Worm (Caenorhabditis elegans) whole organism, L4 larva: ENCODE data around the gene C49H3.6.

Source experiments
- F10B5.3 ChIP-seq: sonication (generic microtip); optimal IDR thresholded peaks from 2 replicates; lab custom pipeline; 2016; ENCODE audit warnings: mild to moderate bottlenecking, missing genetic modification characterization, missing compliant biosample characterization
- F26F4.8 ChIP-seq: fragments of 200-800 bp; sonication (Bioruptor generic); conservative IDR thresholded peaks from 2 replicates; pipeline ENCODE4 v1.3.6; 2022; ENCODE audit warnings: missing genetic modification characterization, missing compliant biosample characterization
- F49E8.2 ChIP-seq: sonication (generic microtip); optimal IDR thresholded peaks from 2 replicates; lab custom pipeline; 2016; ENCODE audit warnings: missing compliant biosample characterization, mild to moderate bottlenecking, missing genetic modification characterization, borderline replicate concordance
- Y48G9A.11 ChIP-seq: fragments of 200-800 bp; sonication (Bioruptor generic); IDR thresholded peaks from 2 replicates; pipeline ENCODE4 v1.3.6; 2022; ENCODE audit warnings: missing genetic modification reagents, missing genetic modification characterization, missing compliant biosample characterization
- ZK337.2 ChIP-seq: fragments of 200-800 bp; sonication (Bioruptor generic); IDR thresholded peaks from 2 replicates; pipeline ENCODE4 v1.3.6; 2022; ENCODE audit warnings: missing genetic modification reagents, missing genetic modification characterization, missing compliant biosample characterization
- ZK546.5 ChIP-seq, 2 experiments: sonication (generic microtip); optimal IDR thresholded peaks; 2 replicates each; lab custom pipeline; 2017; ENCODE audit warnings: missing biosample characterization in 2 of 2, missing genetic modification characterization in 2 of 2
- aha-1 ChIP-seq: fragments of 150-350 bp; peaks from one replicate; lab custom pipeline; 2014; ENCODE audit warnings: missing biosample characterization, missing genetic modification characterization
- ceh-28 ChIP-seq: fragments of 150-350 bp; optimal IDR thresholded peaks from 2 replicates; lab custom pipeline; 2014; ENCODE audit warnings: missing biosample characterization, missing genetic modification reagents, missing genetic modification characterization
- ceh-32 ChIP-seq: sonication (generic microtip); optimal IDR thresholded peaks from 2 replicates; lab custom pipeline; 2016; ENCODE audit warnings: mild to moderate bottlenecking, missing genetic modification characterization, missing compliant biosample characterization; ENCODE audit not compliant: poor library complexity
- ces-1 ChIP-seq: fragments of 150-350 bp; sonication (generic microtip); optimal IDR thresholded peaks from 4 replicates; lab custom pipeline; 2014; ENCODE audit warnings: missing biosample characterization, missing genetic modification reagents, missing genetic modification characterization
- daf-12 ChIP-seq: fragments of 150-350 bp; optimal IDR thresholded peaks from 2 replicates; lab custom pipeline; 2014; ENCODE audit warnings: missing biosample characterization, missing genetic modification reagents, missing genetic modification characterization
- daf-8 ChIP-seq: fragments of 200-800 bp; sonication (Bioruptor generic); IDR thresholded peaks from 2 replicates; pipeline ENCODE4 v1.3.6; 2022; ENCODE audit warnings: missing genetic modification characterization, missing compliant biosample characterization
- dmd-9 ChIP-seq: fragments of 200-800 bp; sonication (Bioruptor generic); IDR thresholded peaks from 2 replicates; pipeline ENCODE4 v1.3.6; 2022; ENCODE audit warnings: missing genetic modification reagents, missing genetic modification characterization, missing compliant biosample characterization
- dpl-1 ChIP-seq: fragments of 150-350 bp; optimal IDR thresholded peaks from 2 replicates; lab custom pipeline; 2014; ENCODE audit warnings: missing biosample characterization, missing genetic modification reagents, missing genetic modification characterization
- dve-1 ChIP-seq: sonication (generic microtip); optimal IDR thresholded peaks from 2 replicates; lab custom pipeline; 2017; ENCODE audit warnings: antibody characterized with exemption, mild to moderate bottlenecking, missing genetic modification characterization, missing compliant biosample characterization; ENCODE audit not compliant: insufficient read depth
- fkh-10 ChIP-seq: fragments of 150-350 bp; optimal IDR thresholded peaks from 2 replicates; lab custom pipeline; 2014; ENCODE audit warnings: missing biosample characterization, missing genetic modification reagents, missing genetic modification characterization
- hlh-11 ChIP-seq: fragments of 200-800 bp; sonication (Bioruptor generic); optimal IDR thresholded peaks from 2 replicates; lab custom pipeline; 2018; ENCODE audit warnings: mild to moderate bottlenecking, missing genetic modification characterization, missing compliant biosample characterization
- hlh-30 ChIP-seq: sonication (generic microtip); optimal IDR thresholded peaks from 2 replicates; lab custom pipeline; 2017; ENCODE audit warnings: antibody characterized with exemption, mild to moderate bottlenecking, missing genetic modification characterization, missing compliant biosample characterization; ENCODE audit not compliant: insufficient read depth
- hmg-1.1 ChIP-seq: fragments of 200-800 bp; sonication (Bioruptor generic); IDR thresholded peaks from 2 replicates; pipeline ENCODE4 v1.3.6; 2022; ENCODE audit warnings: missing genetic modification reagents, missing genetic modification characterization, missing compliant biosample characterization
- lim-7 ChIP-seq: fragments of 200-800 bp; sonication (Bioruptor generic); IDR thresholded peaks from 2 replicates; pipeline ENCODE4 v1.3.6; 2022; ENCODE audit warnings: missing genetic modification characterization, missing compliant biosample characterization
- lin-13 ChIP-seq: fragments of 150-350 bp; optimal IDR thresholded peaks from 2 replicates; lab custom pipeline; 2014; ENCODE audit warnings: missing biosample characterization, missing genetic modification reagents, missing genetic modification characterization
- lin-29 ChIP-seq: fragments of 200-800 bp; sonication (Bioruptor generic); IDR thresholded peaks from 2 replicates; pipeline ENCODE4 v1.3.6; 2022; ENCODE audit warnings: missing genetic modification reagents, missing genetic modification characterization, missing compliant biosample characterization
- lin-39 ChIP-seq: fragments of 150-350 bp; optimal IDR thresholded peaks from 2 replicates; lab custom pipeline; 2014; ENCODE audit warnings: missing biosample characterization, missing genetic modification reagents, missing genetic modification characterization
- lir-3 ChIP-seq: sonication (generic microtip); optimal IDR thresholded peaks from 2 replicates; lab custom pipeline; 2016; ENCODE audit warnings: mild to moderate bottlenecking, missing genetic modification characterization, missing compliant biosample characterization
- mdt-29 ChIP-seq: fragments of 200-800 bp; sonication (Bioruptor generic); IDR thresholded peaks from 2 replicates; pipeline ENCODE4 v1.3.6; 2022; ENCODE audit warnings: missing genetic modification reagents, missing genetic modification characterization, missing compliant biosample characterization
- mep-1 ChIP-seq: fragments of 150-350 bp; sonication (generic microtip); optimal IDR thresholded peaks from 3 replicates; lab custom pipeline; 2014; ENCODE audit warnings: missing biosample characterization, missing genetic modification characterization
- nhr-10 ChIP-seq: fragments of 150-350 bp; optimal IDR thresholded peaks from 2 replicates; lab custom pipeline; 2014; ENCODE audit warnings: missing biosample characterization, missing genetic modification characterization
- nhr-102 ChIP-seq: sonication (generic microtip); optimal IDR thresholded peaks from 2 replicates; lab custom pipeline; 2016; ENCODE audit warnings: mild to moderate bottlenecking, missing genetic modification characterization, moderate library complexity, missing compliant biosample characterization
- nhr-111 ChIP-seq: fragments of 200-800 bp; sonication (Bioruptor generic); optimal IDR thresholded peaks from 2 replicates; lab custom pipeline; 2018; ENCODE audit warnings: mild to moderate bottlenecking, missing genetic modification characterization, missing compliant biosample characterization
- nhr-25 ChIP-seq: sonication (generic microtip); optimal IDR thresholded peaks from 2 replicates; lab custom pipeline; 2017; ENCODE audit warnings: missing genetic modification characterization, mild to moderate bottlenecking, missing compliant biosample characterization, antibody characterized with exemption, moderate library complexity, borderline replicate concordance; ENCODE audit not compliant: insufficient read depth
- nhr-28 ChIP-seq: fragments of 150-350 bp; optimal IDR thresholded peaks from 2 replicates; lab custom pipeline; 2014; ENCODE audit warnings: missing biosample characterization, missing genetic modification characterization
- nhr-48 ChIP-seq: sonication (generic microtip); optimal IDR thresholded peaks from 2 replicates; lab custom pipeline; 2016; ENCODE audit warnings: mild to moderate bottlenecking, missing genetic modification characterization, missing compliant biosample characterization
- nhr-6 ChIP-seq: fragments of 150-350 bp; optimal IDR thresholded peaks from 2 replicates; lab custom pipeline; 2014; ENCODE audit warnings: missing biosample characterization, missing genetic modification characterization
- pha-4 ChIP-seq, 2 experiments: fragments of 150-350 bp in 1 of 2; fragments of 200-800 bp in 1 of 2; sonication (Bioruptor generic) in 1 of 2; IDR thresholded peaks in 1 of 2; optimal IDR thresholded peaks in 1 of 2; 2 replicates each; pipeline versions ENCODE4 v1.3.6 to Lab custom; 2014 to 2022; ENCODE audit warnings: missing genetic modification characterization in 2 of 2, missing genetic modification reagents in 2 of 2, missing biosample characterization in 1 of 2, missing compliant biosample characterization in 1 of 2
- php-3 ChIP-seq: fragments of 200-800 bp; sonication (Bioruptor generic); IDR thresholded peaks from 2 replicates; pipeline ENCODE4 v1.3.6; 2022; ENCODE audit warnings: missing genetic modification reagents, missing genetic modification characterization, missing compliant biosample characterization
- saeg-2 ChIP-seq: fragments of 200-800 bp; sonication (Bioruptor generic); IDR thresholded peaks from 2 replicates; pipeline ENCODE4 v1.3.6; 2022; ENCODE audit warnings: missing genetic modification reagents, missing genetic modification characterization, missing compliant biosample characterization
- sdz-12 ChIP-seq: fragments of 200-800 bp; sonication (Bioruptor generic); optimal IDR thresholded peaks from 2 replicates; lab custom pipeline; 2018; ENCODE audit warnings: mild to moderate bottlenecking, missing genetic modification characterization, missing compliant biosample characterization
- set-16 ChIP-seq: fragments of 200-800 bp; sonication (Bioruptor generic); IDR thresholded peaks from 2 replicates; pipeline ENCODE4 v1.3.6; 2022; ENCODE audit warnings: missing genetic modification reagents, missing genetic modification characterization, missing compliant biosample characterization
- spr-3 ChIP-seq: fragments of 200-800 bp; sonication (Bioruptor generic); optimal IDR thresholded peaks from 2 replicates; lab custom pipeline; 2018; ENCODE audit warnings: mild to moderate bottlenecking, missing genetic modification characterization, missing compliant biosample characterization
- tag-97 ChIP-seq: fragments of 200-800 bp; sonication (Bioruptor generic); IDR thresholded peaks from 2 replicates; pipeline ENCODE4 v1.3.6; 2022; ENCODE audit warnings: missing genetic modification characterization, missing compliant biosample characterization
- unc-39 ChIP-seq: sonication (generic microtip); optimal IDR thresholded peaks from 2 replicates; lab custom pipeline; 2017; ENCODE audit warnings: missing biosample characterization, missing genetic modification characterization
- unc-62 ChIP-seq, 3 experiments: fragments of 150-350 bp in 1 of 3; sonication (generic microtip); optimal IDR thresholded peaks in 2 of 3; peaks in 1 of 3; 1 replicate in 1 of 3; 2 replicates in 2 of 3; lab custom pipeline; 2014 to 2017; ENCODE audit warnings: missing biosample characterization in 3 of 3, missing genetic modification characterization in 3 of 3, missing genetic modification reagents in 3 of 3, missing genotype in 1 of 3

Gene C49H3.6

DNA sequence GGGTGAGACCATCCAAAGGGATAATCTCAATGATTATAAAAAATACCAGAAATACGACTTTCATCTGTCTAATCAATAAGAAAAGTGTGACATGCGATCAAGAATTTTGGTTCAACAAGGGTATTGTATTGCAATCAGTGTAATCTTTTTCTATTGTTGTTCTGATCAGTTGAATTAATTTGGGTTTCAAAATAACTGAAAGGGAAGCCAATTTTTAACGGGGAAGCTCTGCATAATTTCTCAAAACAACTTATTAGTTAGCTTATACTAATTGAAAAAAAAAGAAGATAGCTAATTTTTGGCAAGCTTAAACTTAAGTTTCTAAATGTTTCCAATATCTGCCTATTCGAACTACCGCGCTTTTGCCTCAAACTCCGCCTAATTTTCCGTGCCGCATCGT, 23.7 kb downstream of the C49H3.6 start, which contains the start of gene C49H3.12:
Gene C49H3.12, minus strand, starts transcription at position 101 of the 400 bp plus-strand sequence.
- no peak for TF ChIP-seq pha-4 (GFP tag; IDR thresholded peaks at IDR 0.05; lab: Robert Waterston, UW)
- TF ChIP-seq pha-4 (tag; optimal IDR thresholded peaks at IDR 0.05; lab: Kevin White, UChicago) = no peak
- TF ChIP-seq hlh-11 = no peak
- no peak for TF ChIP-seq ZK546.5 (tag; optimal IDR thresholded peaks at IDR 0.05; lab: Kevin White, UChicago)
- peak; percentile 20 for TF ChIP-seq aha-1 (tag; lab: Kevin White, UChicago)
- TF ChIP-seq mdt-29 (GFP tag; lab: Robert Waterston, UW) = no peak

DNA sequence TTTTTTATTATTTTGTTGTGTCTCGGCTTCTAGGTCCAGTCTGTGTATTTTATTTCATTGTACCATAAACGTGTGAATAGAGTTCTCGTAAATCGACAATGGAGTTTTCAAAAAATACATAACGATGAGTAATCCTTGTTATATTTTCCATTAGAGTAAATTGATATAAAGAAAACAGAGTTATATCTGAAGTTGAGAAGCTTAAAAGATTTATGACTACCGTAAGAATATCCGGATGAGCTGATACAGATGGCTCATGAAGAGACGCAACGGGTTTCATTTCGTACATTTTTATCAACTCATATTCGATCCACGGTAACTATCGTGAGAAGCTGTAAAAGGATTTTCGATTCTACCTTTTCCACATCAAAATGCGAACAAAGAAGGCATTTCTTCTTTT, 24.3 kb downstream of the C49H3.6 start, which contains the start of gene gcy-8:
Gene gcy-8, plus strand, starts transcription at position 301 of the 400 bp plus-strand sequence.
- no peak for TF ChIP-seq lir-3 (tag; lab: Kevin White, UChicago)
- no peak for TF ChIP-seq nhr-102 (tag; lab: Kevin White, UChicago)
- no peak for TF ChIP-seq lin-29 (GFP tag; lab: Robert Waterston, UW)
- no peak for TF ChIP-seq dve-1
- TF ChIP-seq sdz-12 = no peak
- TF ChIP-seq pha-4 (GFP tag; IDR thresholded peaks at IDR 0.05; lab: Robert Waterston, UW) = no peak
- no peak for TF ChIP-seq pha-4 (tag; optimal IDR thresholded peaks at IDR 0.05; lab: Kevin White, UChicago)
- no peak for TF ChIP-seq php-3 (GFP tag; lab: Robert Waterston, UW)
- TF ChIP-seq spr-3 (GFP tag; lab: Kevin White, UChicago) = no peak
- TF ChIP-seq ZK337.2 (GFP tag; lab: Robert Waterston, UW) = no peak

DNA sequence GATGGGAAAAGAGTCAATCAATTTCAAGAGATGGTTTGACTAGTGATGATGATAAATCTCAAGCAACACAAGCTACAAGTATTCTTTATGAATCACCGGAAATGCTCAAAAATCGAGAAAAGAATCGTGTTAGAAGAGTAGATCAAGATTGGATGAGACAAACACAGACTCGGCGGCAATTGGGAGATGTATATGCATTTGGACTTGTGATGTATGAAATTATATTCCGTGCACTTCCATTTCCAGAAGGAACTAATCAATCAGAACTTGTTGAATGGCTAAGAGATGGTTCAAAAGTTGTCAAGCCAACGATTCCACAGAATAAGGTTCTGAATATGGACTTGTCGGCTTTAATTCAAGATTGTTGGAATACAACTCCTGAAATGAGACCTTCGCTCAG, 28.3 kb downstream of the C49H3.6 start:
- TF ChIP-seq unc-62 (GFP tag; optimal IDR thresholded peaks at IDR 0.05 in 1 of 2; lab: Kevin White, UChicago) = peak in 1 of 2 experiments; percentile 92
- TF ChIP-seq unc-62 (tag; optimal IDR thresholded peaks at IDR 0.05; lab: Kevin White, UChicago) = no peak
- no peak for TF ChIP-seq unc-39

DNA sequence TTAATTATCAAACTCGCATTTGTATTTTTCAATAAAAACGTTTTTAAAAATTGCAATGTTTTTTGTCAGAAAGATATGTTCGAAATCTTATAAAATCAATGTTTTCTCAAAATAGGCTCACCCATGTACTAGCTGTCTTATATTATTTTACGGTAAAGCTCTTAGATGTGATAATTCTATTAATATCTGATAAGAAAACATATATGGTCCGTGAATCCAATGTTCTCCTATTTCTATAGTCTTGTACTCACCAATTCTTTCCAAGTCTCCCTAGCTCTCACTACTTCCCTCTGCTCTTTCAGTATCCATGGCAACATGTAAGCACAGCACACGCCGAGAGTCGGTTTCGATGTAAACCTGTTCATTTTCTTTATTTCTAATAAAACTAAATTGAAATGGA, 30.2 kb downstream of the C49H3.6 start, which contains the start of gene bbs-2:
Gene bbs-2, plus strand, starts transcription at position 301 of the 400 bp plus-strand sequence.
- TF ChIP-seq mdt-29 (GFP tag; lab: Robert Waterston, UW) (no peak), Y48G9A.11 (GFP tag; lab: Robert Waterston, UW) (no peak), lir-3 (tag; lab: Kevin White, UChicago) (no peak), dmd-9 (GFP tag; lab: Robert Waterston, UW) (no peak), pha-4 (GFP tag; IDR thresholded peaks at IDR 0.05; lab: Robert Waterston, UW) (no peak), pha-4 (tag; optimal IDR thresholded peaks at IDR 0.05; lab: Kevin White, UChicago) (no peak), nhr-28 (tag; lab: Kevin White, UChicago) (no peak), dve-1 (no peak), F10B5.3 (tag; lab: Kevin White, UChicago) (no peak), unc-62 (GFP tag; optimal IDR thresholded peaks at IDR 0.05 in 1 of 2; lab: Kevin White, UChicago) (no peak), unc-62 (tag; optimal IDR thresholded peaks at IDR 0.05; lab: Kevin White, UChicago) (no peak), nhr-48 (tag; lab: Kevin White, UChicago) (no peak), nhr-25 (tag; lab: Kevin White, UChicago) (no peak), unc-39 (no peak), ceh-32 (no peak), ces-1 (GFP tag; lab: Kevin White, UChicago) (no peak), hmg-1.1 (GFP tag; lab: Robert Waterston, UW) (no peak), lim-7 (GFP tag; lab: Robert Waterston, UW) (no peak), lin-39 (tag; lab: Kevin White, UChicago) (no peak)

DNA sequence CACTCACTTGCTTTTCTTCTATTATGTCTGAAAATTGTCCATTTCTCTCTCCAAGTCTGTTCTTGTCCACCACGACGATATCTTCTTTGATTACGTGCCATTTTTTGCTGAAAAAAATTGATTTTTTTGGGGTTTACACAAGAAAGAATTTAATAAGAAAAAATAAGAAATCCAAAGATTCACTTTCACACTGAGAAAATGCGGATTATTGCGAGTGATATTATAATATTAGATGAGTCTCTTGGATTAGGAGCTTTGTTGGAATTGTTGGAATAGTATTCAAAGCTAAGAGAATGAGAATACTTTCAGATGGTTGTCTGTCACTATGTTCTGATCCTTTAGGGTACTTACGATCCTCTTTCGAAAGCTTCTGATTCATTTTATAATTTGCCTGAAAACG, 35.3 kb downstream of the C49H3.6 start, which contains the start of gene F20D12.7:
Gene F20D12.7, minus strand, starts transcription at position 101 of the 400 bp plus-strand sequence.
- TF ChIP-seq fkh-10 (no peak), mep-1 (tag; lab: Kevin White, UChicago) (no peak), tag-97 (no peak), set-16 (GFP tag; lab: Robert Waterston, UW) (no peak), daf-12 (no peak), F49E8.2 (no peak), nhr-111 (GFP tag; lab: Kevin White, UChicago) (no peak), hlh-30 (tag; lab: Kevin White, UChicago) (no peak), sdz-12 (no peak), daf-8 (GFP tag; lab: Robert Waterston, UW) (no peak), ceh-28 (tag; lab: Kevin White, UChicago) (no peak), lir-3 (tag; lab: Kevin White, UChicago) (no peak), F26F4.8 (GFP tag; lab: Robert Waterston, UW) (no peak), dpl-1 (GFP tag; lab: Kevin White, UChicago) (no peak), lin-13 (GFP tag; lab: Kevin White, UChicago) (no peak), saeg-2 (GFP tag; lab: Robert Waterston, UW) (no peak), nhr-10 (no peak), nhr-6 (tag; lab: Kevin White, UChicago) (no peak)
